Worm (Caenorhabditis elegans): ENCODE measurements around the gene adss-1.

ce11 chrV:4823683-4824391 is 614 bp upstream of the adss-1 start:
- TF ChIP-seq ama-1 (optimal IDR thresholded peaks at IDR 0.05) (peak; percentile 27), ets-7 (tag; optimal IDR thresholded peaks at IDR 0.05) (no peak), B0310.2 (tag; optimal IDR thresholded peaks at IDR 0.05) (no peak), aly-1 (tag; optimal IDR thresholded peaks at IDR 0.05) (no peak), flt-1 (GFP tag; IDR thresholded peaks at IDR 0.05) (no peak), hmg-4 (GFP tag; optimal IDR thresholded peaks at IDR 0.05) (no peak), tra-4 (tag; optimal IDR thresholded peaks at IDR 0.05) (no peak)
